Fruit fly (Drosophila melanogaster): ENCODE measurements around the gene Fntb.

The Fntb gene

dm6 chr3R:16469501-16470263 is 36.9 kb downstream of the Fntb start, which contains the start of the genes CG42232 and CSN5 (continued):
- no peak for TF ChIP-seq sim (GFP tag; IDR thresholded peaks at IDR 0.05)
- no peak for TF ChIP-seq pita (GFP tag; optimal IDR thresholded peaks at IDR 0.05)
- TF ChIP-seq D19A (tag; optimal IDR thresholded peaks at IDR 0.05): no peak
- TF ChIP-seq CG16779 (GFP tag; IDR thresholded peaks at IDR 0.05): no peak
- TF ChIP-seq Sry-β (GFP tag; optimal IDR thresholded peaks at IDR 0.05): no peak
- no peak for TF ChIP-seq ERR (GFP tag; optimal IDR thresholded peaks at IDR 0.05)
- no peak for TF ChIP-seq CG31224 (GFP tag; IDR thresholded peaks at IDR 0.05)
- peak; percentile 71 for TF ChIP-seq Chrac-16 (GFP tag; optimal IDR thresholded peaks at IDR 0.05)
- TF ChIP-seq CG9215 (GFP tag; IDR thresholded peaks at IDR 0.05): no peak
- peak; percentile 60 for TF ChIP-seq Dref (GFP tag; IDR thresholded peaks at IDR 0.05)
- TF ChIP-seq CG16813 (GFP tag; IDR thresholded peaks at IDR 0.05; ENCODE audit: partially characterized antibody): no peak; the same call in 2 of the 3 replicates
- TF ChIP-seq ssp (GFP tag; IDR thresholded peaks at IDR 0.05): no peak
- TF ChIP-seq Ptx1 (GFP tag; IDR thresholded peaks at IDR 0.05): peak; percentile 63; the same call in 1 of the 2 replicates
- TF ChIP-seq sqz (GFP tag; optimal IDR thresholded peaks at IDR 0.05): no peak
- TF ChIP-seq schlank (tag; optimal IDR thresholded peaks at IDR 0.05): no peak
- peak; percentile 57 for TF ChIP-seq CG32532 (GFP tag; IDR thresholded peaks at IDR 0.05)
- TF ChIP-seq CG9437 (GFP tag; optimal IDR thresholded peaks at IDR 0.05): peak; percentile 59
- no peak for TF ChIP-seq CG8281 (tag; optimal IDR thresholded peaks at IDR 0.05)
- no peak for TF ChIP-seq ash1 (GFP tag; optimal IDR thresholded peaks at IDR 0.05)
- TF ChIP-seq CG12942 (GFP tag; optimal IDR thresholded peaks at IDR 0.05): peak; percentile 21
- peak; percentile 66 for TF ChIP-seq Hsf (GFP tag; optimal IDR thresholded peaks at IDR 0.05)
- no peak for TF ChIP-seq crc (GFP tag; optimal IDR thresholded peaks at IDR 0.05)
- no peak for TF ChIP-seq grn (GFP tag; optimal IDR thresholded peaks at IDR 0.05)
- no peak for TF ChIP-seq NFAT (GFP tag; IDR thresholded peaks at IDR 0.05)
- TF ChIP-seq shn (GFP tag; optimal IDR thresholded peaks at IDR 0.05): peak; percentile 12
- no peak for TF ChIP-seq sens-2 (GFP tag; IDR thresholded peaks at IDR 0.05)
- TF ChIP-seq Nf-YA (GFP tag; IDR thresholded peaks at IDR 0.05): no peak
- peak; percentile 50; the same call in 2 of the 3 replicates for TF ChIP-seq ci (GFP tag; IDR thresholded peaks at IDR 0.05)
- TF ChIP-seq lov (optimal IDR thresholded peaks at IDR 0.05): no peak
- no peak for TF ChIP-seq lov (GFP tag; IDR thresholded peaks at IDR 0.05)
- no peak for TF ChIP-seq CG8359 (GFP tag; optimal IDR thresholded peaks at IDR 0.05; ENCODE audit: borderline replicate concordance)
- TF ChIP-seq Tbp (GFP tag; optimal IDR thresholded peaks at IDR 0.05): no peak
- TF ChIP-seq tna (GFP tag; IDR thresholded peaks at IDR 0.05; ENCODE audit: partially characterized antibody): no peak
- TF ChIP-seq E2f2 (GFP tag; IDR thresholded peaks at IDR 0.05): peak; percentile 62
- TF ChIP-seq MESR4 (GFP tag; optimal IDR thresholded peaks at IDR 0.05): peak; percentile 37
- TF ChIP-seq CG1024 (GFP tag; IDR thresholded peaks at IDR 0.05): peak; percentile 32; the same call in 1 of the 2 replicates
- TF ChIP-seq inv (GFP tag; IDR thresholded peaks at IDR 0.05; ENCODE audit: partially characterized antibody): no peak
- TF ChIP-seq CG9727 (GFP tag; optimal IDR thresholded peaks at IDR 0.05): peak; percentile 68
- TF ChIP-seq bab2 (GFP tag; optimal IDR thresholded peaks at IDR 0.05): peak; percentile 69
- TF ChIP-seq da (GFP tag; optimal IDR thresholded peaks at IDR 0.05): no peak
- TF ChIP-seq Aef1 (GFP tag; IDR thresholded peaks at IDR 0.05): peak; percentile 11; the same call in 1 of the 3 replicates
- no peak for TF ChIP-seq Deaf1 (tag; optimal IDR thresholded peaks at IDR 0.05)
- no peak for TF ChIP-seq Fer1 (GFP tag; optimal IDR thresholded peaks at IDR 0.05)
- peak; percentile 12 for TF ChIP-seq twi (tag; optimal IDR thresholded peaks at IDR 0.05)
- TF ChIP-seq CG11085 (GFP tag; IDR thresholded peaks at IDR 0.05): peak; percentile 36; the same call in 1 of the 2 replicates
- peak; percentile 44 for TF ChIP-seq ems (GFP tag; optimal IDR thresholded peaks at IDR 0.05)
- no peak for TF ChIP-seq gsb (GFP tag; IDR thresholded peaks at IDR 0.05)
- peak; percentile 49 for TF ChIP-seq fd96Cb (tag; optimal IDR thresholded peaks at IDR 0.05)
- peak; percentile 28 for TF ChIP-seq psq (GFP tag; optimal IDR thresholded peaks at IDR 0.05)
- TF ChIP-seq sens (GFP tag): no peak
- peak; percentile 9 for TF ChIP-seq CG12299 (tag; optimal IDR thresholded peaks at IDR 0.05)

Data from whole organism, embryonic.